Worm (Caenorhabditis elegans): ENCODE data around the gene C01B10.3.

C01B10.3 gene

ce11 chrIV:6655747-6656146, 34.6 kb upstream of the C01B10.3 start:
- no peak for TF ChIP-seq aly-2 (tag; optimal IDR thresholded peaks at IDR 0.05)
- no peak for TF ChIP-seq lin-11 (tag; optimal IDR thresholded peaks at IDR 0.05)
- no peak for TF ChIP-seq mab-5 (tag; optimal IDR thresholded peaks at IDR 0.05)
- TF ChIP-seq ama-1 (optimal IDR thresholded peaks at IDR 0.05), result no peak
- peak; percentile 69 for TF ChIP-seq nhr-21 (tag; optimal IDR thresholded peaks at IDR 0.05)
- TF ChIP-seq ztf-1 (GFP tag; conservative IDR thresholded peaks at IDR 0.05), result no peak
- no peak for TF ChIP-seq Y55F3AM.14 (GFP tag; optimal IDR thresholded peaks at IDR 0.05)
- TF ChIP-seq unc-39 (tag; optimal IDR thresholded peaks at IDR 0.05), result no peak
- no peak for TF ChIP-seq dmd-4 (tag; optimal IDR thresholded peaks at IDR 0.05)
- no peak for TF ChIP-seq sma-9 (GFP tag; optimal IDR thresholded peaks at IDR 0.05)
- no peak for TF ChIP-seq sma-9 (tag; optimal IDR thresholded peaks at IDR 0.05)
- TF ChIP-seq sma-3 (GFP tag; optimal IDR thresholded peaks at IDR 0.05), result peak; percentile 44
- TF ChIP-seq fos-1 (tag; optimal IDR thresholded peaks at IDR 0.05), result peak; percentile 40

ce11 chrIV:6653663-6654201, 32.6 kb upstream of the C01B10.3 start:
- TF ChIP-seq nhr-21 (tag; optimal IDR thresholded peaks at IDR 0.05), result peak; percentile 48
- TF ChIP-seq Y55F3AM.14 (GFP tag; optimal IDR thresholded peaks at IDR 0.05), result peak; percentile 1
- TF ChIP-seq nhr-25 (tag; optimal IDR thresholded peaks at IDR 0.05), result peak; percentile 15
- TF ChIP-seq mab-5 (tag; optimal IDR thresholded peaks at IDR 0.05), result no peak
- TF ChIP-seq ceh-82 (tag; optimal IDR thresholded peaks at IDR 0.05), result no peak
- peak; percentile 43 for TF ChIP-seq sem-4 (tag; optimal IDR thresholded peaks at IDR 0.05)
- TF ChIP-seq nhr-77 (tag; optimal IDR thresholded peaks at IDR 0.05), result no peak

ce11 chrIV:6652479-6653022, 31.4 kb upstream of the C01B10.3 start:
- TF ChIP-seq ama-1 (optimal IDR thresholded peaks at IDR 0.05) (no peak), sem-4 (tag; optimal IDR thresholded peaks at IDR 0.05) (no peak), R02D3.7 (tag; optimal IDR thresholded peaks at IDR 0.05) (no peak), skn-1 (tag; optimal IDR thresholded peaks at IDR 0.05) (no peak), crh-2 (tag; optimal IDR thresholded peaks at IDR 0.05) (peak; percentile 77), dmd-4 (tag; optimal IDR thresholded peaks at IDR 0.05) (no peak), Y55F3AM.14 (GFP tag; optimal IDR thresholded peaks at IDR 0.05) (no peak)

- no peak for TF ChIP-seq sem-4 (tag; optimal IDR thresholded peaks at IDR 0.05)
- peak; percentile 44 for TF ChIP-seq C34F6.9 (tag; optimal IDR thresholded peaks at IDR 0.05)
- no peak for TF ChIP-seq ceh-16 (tag; optimal IDR thresholded peaks at IDR 0.05)
- TF ChIP-seq mdl-1 (tag; optimal IDR thresholded peaks at IDR 0.05), result no peak
- TF ChIP-seq nhr-237 (tag; optimal IDR thresholded peaks at IDR 0.05), result no peak
- TF ChIP-seq egl-27 (tag; optimal IDR thresholded peaks at IDR 0.05), result no peak
- TF ChIP-seq fos-1 (tag; optimal IDR thresholded peaks at IDR 0.05), result no peak
- peak; percentile 41 for TF ChIP-seq unc-55 (GFP tag; optimal IDR thresholded peaks at IDR 0.05)
- TF ChIP-seq F13H6.1 (tag; optimal IDR thresholded peaks at IDR 0.05), result peak; percentile 56
- TF ChIP-seq snpc-4 (tag; optimal IDR thresholded peaks at IDR 0.05), result no peak
- no peak for TF ChIP-seq ama-1 (optimal IDR thresholded peaks at IDR 0.05)
- TF ChIP-seq nhr-25 (tag; optimal IDR thresholded peaks at IDR 0.05), result no peak
- no peak for TF ChIP-seq lin-13 (GFP tag; optimal IDR thresholded peaks at IDR 0.05)
- no peak for TF ChIP-seq R02D3.7 (tag; optimal IDR thresholded peaks at IDR 0.05)
- no peak for TF ChIP-seq unc-62 (GFP tag; optimal IDR thresholded peaks at IDR 0.05)
- TF ChIP-seq ztf-4 (tag; optimal IDR thresholded peaks at IDR 0.05), result no peak
- no peak for TF ChIP-seq peb-1 (tag; optimal IDR thresholded peaks at IDR 0.05)
- no peak for TF ChIP-seq sma-3 (GFP tag; optimal IDR thresholded peaks at IDR 0.05)
- no peak for TF ChIP-seq Y55F3AM.14 (GFP tag; optimal IDR thresholded peaks at IDR 0.05)
- TF ChIP-seq mab-5 (tag; optimal IDR thresholded peaks at IDR 0.05), result peak; percentile 43
- TF ChIP-seq lsy-2 (tag; optimal IDR thresholded peaks at IDR 0.05), result peak in 1 of 2 experiments; percentile 29
- no peak for TF ChIP-seq ceh-82 (tag; optimal IDR thresholded peaks at IDR 0.05)
- TF ChIP-seq nhr-11 (tag; optimal IDR thresholded peaks at IDR 0.05), result no peak
- TF ChIP-seq blmp-1 (tag; optimal IDR thresholded peaks at IDR 0.05; ENCODE audit: insufficient read depth), result no peak
- no peak for TF ChIP-seq nhr-21 (tag; optimal IDR thresholded peaks at IDR 0.05)
- no peak for TF ChIP-seq elt-1 (tag; optimal IDR thresholded peaks at IDR 0.05)
- TF ChIP-seq nhr-6 (tag; optimal IDR thresholded peaks at IDR 0.05), result no peak
- TF ChIP-seq crh-2 (tag; optimal IDR thresholded peaks at IDR 0.05), result no peak
- TF ChIP-seq skn-1 (tag; optimal IDR thresholded peaks at IDR 0.05), result no peak
- TF ChIP-seq lin-39 (tag; optimal IDR thresholded peaks at IDR 0.05), result no peak
- no peak for TF ChIP-seq sma-9 (GFP tag; optimal IDR thresholded peaks at IDR 0.05)
- no peak for TF ChIP-seq sma-9 (tag; optimal IDR thresholded peaks at IDR 0.05)
- no peak for TF ChIP-seq nhr-23 (tag; optimal IDR thresholded peaks at IDR 0.05)
- TF ChIP-seq nhr-77 (tag; optimal IDR thresholded peaks at IDR 0.05), result no peak
- TF ChIP-seq mbf-1 (tag; optimal IDR thresholded peaks at IDR 0.05), result no peak
- no peak for TF ChIP-seq aly-2 (tag; optimal IDR thresholded peaks at IDR 0.05)
- no peak for TF ChIP-seq alr-1 (tag; optimal IDR thresholded peaks at IDR 0.05)
- TF ChIP-seq unc-39 (tag; optimal IDR thresholded peaks at IDR 0.05), result no peak
- TF ChIP-seq zag-1 (tag; optimal IDR thresholded peaks at IDR 0.05), result no peak
Observed at ce11 chrIV:6648625-6649024, 27.5 kb upstream of the C01B10.3 start.

Data from whole organism, L2 larva.